Worm (Caenorhabditis elegans): ENCODE data around the gene nsph-3.1.

nsph-3.1 gene

ce11 chrIV:10918877-10919560 is 30.6 kb upstream of the nsph-3.1 start (continued):
- TF ChIP-seq Y48G9A.11 (GFP tag; IDR thresholded peaks at IDR 0.05) = no peak
- TF ChIP-seq Y5F2A.4 (GFP tag; optimal IDR thresholded peaks at IDR 0.05) = no peak
- TF ChIP-seq ztf-11 (tag; optimal IDR thresholded peaks at IDR 0.05) = no peak
- no peak for TF ChIP-seq lir-3 (tag; optimal IDR thresholded peaks at IDR 0.05)
- TF ChIP-seq hif-1 (tag; optimal IDR thresholded peaks at IDR 0.05) = peak; percentile 89 to 99
- TF ChIP-seq rbr-2 (tag; optimal IDR thresholded peaks at IDR 0.05) = no peak
- TF ChIP-seq nhr-237 (tag; optimal IDR thresholded peaks at IDR 0.05) = no peak
- TF ChIP-seq ZK337.2 (GFP tag; IDR thresholded peaks at IDR 0.05) = no peak
- peak; percentile 96 for TF ChIP-seq hlh-30 (tag; optimal IDR thresholded peaks at IDR 0.05; ENCODE audit: insufficient read depth)
- TF ChIP-seq F10B5.3 (tag; optimal IDR thresholded peaks at IDR 0.05) = no peak
- TF ChIP-seq ceh-44 (GFP tag; IDR thresholded peaks at IDR 0.05) = 0 out of 2 replicates have a peak, but pooled peaks have one; percentile 4
- TF ChIP-seq nhr-77 (tag; optimal IDR thresholded peaks at IDR 0.05) = peak; percentile 53
- TF ChIP-seq nhr-10 (tag; optimal IDR thresholded peaks at IDR 0.05) = no peak
- no peak for TF ChIP-seq php-3 (GFP tag; IDR thresholded peaks at IDR 0.05)
- TF ChIP-seq dmd-6 (GFP tag; IDR thresholded peaks at IDR 0.05) = peak; percentile 64
- TF ChIP-seq jun-1 (tag; optimal IDR thresholded peaks at IDR 0.05) = no peak
- no peak for TF ChIP-seq R02D3.7 (tag; optimal IDR thresholded peaks at IDR 0.05)
- TF ChIP-seq pha-4 (GFP tag; IDR thresholded peaks at IDR 0.05) = no peak
- TF ChIP-seq pha-4 (tag; optimal IDR thresholded peaks at IDR 0.05) = peak; percentile 74
- no peak for TF ChIP-seq lin-39 (tag; optimal IDR thresholded peaks at IDR 0.05)
- no peak for TF ChIP-seq dmd-8 (GFP tag; IDR thresholded peaks at IDR 0.05)
- TF ChIP-seq lin-13 (GFP tag; optimal IDR thresholded peaks at IDR 0.05) = peak; percentile 41
- peak; percentile 75 for TF ChIP-seq ctbp-1 (GFP tag; IDR thresholded peaks at IDR 0.05)
- no peak for TF ChIP-seq ceh-32 (tag; optimal IDR thresholded peaks at IDR 0.05; ENCODE audit: poor library complexity)
- TF ChIP-seq fkh-10 (GFP tag; optimal IDR thresholded peaks at IDR 0.05) = peak; percentile 40
- TF ChIP-seq attf-4 (tag; optimal IDR thresholded peaks at IDR 0.05) = no peak

- TF ChIP-seq unc-39 (tag; optimal IDR thresholded peaks at IDR 0.05) = no peak
- peak; percentile 7 for TF ChIP-seq hlh-30 (tag; optimal IDR thresholded peaks at IDR 0.05; ENCODE audit: insufficient read depth)
Measured at ce11 chrIV:10919770-10920169, 29.8 kb upstream of the nsph-3.1 start, which contains the start of gene rbr-2. TSS of gene rbr-2 (plus strand) at chrIV:10920070.

- TF ChIP-seq hlh-11 (tag; optimal IDR thresholded peaks at IDR 0.05) = peak; percentile 79
- TF ChIP-seq nhr-102 (tag; optimal IDR thresholded peaks at IDR 0.05) = no peak
- peak; percentile 2 for TF ChIP-seq nhr-25 (tag; optimal IDR thresholded peaks at IDR 0.05; ENCODE audit: borderline replicate concordance, insufficient read depth)
- no peak for TF ChIP-seq F10B5.3 (tag; optimal IDR thresholded peaks at IDR 0.05)
- peak; percentile 25; the same call in 1 of the 2 replicates for TF ChIP-seq mdt-29 (GFP tag; IDR thresholded peaks at IDR 0.05)
- TF ChIP-seq pha-4 (GFP tag; IDR thresholded peaks at IDR 0.05) = no peak; the same call in 1 of the 2 replicates
- peak; percentile 15 for TF ChIP-seq pha-4 (tag; optimal IDR thresholded peaks at IDR 0.05)
- TF ChIP-seq jun-1 (tag; optimal IDR thresholded peaks at IDR 0.05) = no peak
- no peak for TF ChIP-seq spr-3 (GFP tag; optimal IDR thresholded peaks at IDR 0.05)
- peak; percentile 72 for TF ChIP-seq hmg-1.1 (GFP tag; IDR thresholded peaks at IDR 0.05)
- peak; percentile 74 for TF ChIP-seq lin-38 (GFP tag; IDR thresholded peaks at IDR 0.05)
- peak; percentile 70 for TF ChIP-seq nhr-77 (tag; optimal IDR thresholded peaks at IDR 0.05)
- TF ChIP-seq ama-1 (optimal IDR thresholded peaks at IDR 0.05) = peak; percentile 8
- no peak for TF ChIP-seq cey-2 (tag; optimal IDR thresholded peaks at IDR 0.05; ENCODE audit: borderline replicate concordance, insufficient read depth)
- TF ChIP-seq ztf-7 (tag; optimal IDR thresholded peaks at IDR 0.05) = peak; percentile 5
- peak; percentile 6 for TF ChIP-seq unc-130 (GFP tag; optimal IDR thresholded peaks at IDR 0.05)
- peak; percentile 80 for TF ChIP-seq mes-2 (tag; optimal IDR thresholded peaks at IDR 0.05; ENCODE audit: poor library complexity, severe bottlenecking)
- peak; percentile 16; the same call in 1 of the 2 replicates for TF ChIP-seq dmd-8 (GFP tag; IDR thresholded peaks at IDR 0.05)
- TF ChIP-seq Y5F2A.4 (GFP tag; optimal IDR thresholded peaks at IDR 0.05) = no peak
- TF ChIP-seq egl-43 (GFP tag; IDR thresholded peaks at IDR 0.05) = 0 out of 2 replicates have a peak, but pooled peaks have one; percentile 35
- TF ChIP-seq nhr-48 (tag; optimal IDR thresholded peaks at IDR 0.05) = no peak
- no peak for TF ChIP-seq zip-11 (GFP tag; IDR thresholded peaks at IDR 0.05)
- TF ChIP-seq aly-2 (tag; optimal IDR thresholded peaks at IDR 0.05) = no peak
- TF ChIP-seq ceh-44 (GFP tag; IDR thresholded peaks at IDR 0.05) = peak; percentile 79
- no peak for TF ChIP-seq ceh-28 (tag; optimal IDR thresholded peaks at IDR 0.05)
- TF ChIP-seq lsy-2 (tag; optimal IDR thresholded peaks at IDR 0.05) = peak in 1 of 2 experiments; percentile 91
Measured at ce11 chrIV:10933062-10933552, 16.5 kb upstream of the nsph-3.1 start, which contains the start of the genes dnc-1 and lsm-7. TSS of gene dnc-1 (minus strand) at chrIV:10933203. TSS of gene lsm-7 (plus strand) at chrIV:10933502.
